Worm (Caenorhabditis elegans): ENCODE results near the gene C46E10.1.

DNA sequence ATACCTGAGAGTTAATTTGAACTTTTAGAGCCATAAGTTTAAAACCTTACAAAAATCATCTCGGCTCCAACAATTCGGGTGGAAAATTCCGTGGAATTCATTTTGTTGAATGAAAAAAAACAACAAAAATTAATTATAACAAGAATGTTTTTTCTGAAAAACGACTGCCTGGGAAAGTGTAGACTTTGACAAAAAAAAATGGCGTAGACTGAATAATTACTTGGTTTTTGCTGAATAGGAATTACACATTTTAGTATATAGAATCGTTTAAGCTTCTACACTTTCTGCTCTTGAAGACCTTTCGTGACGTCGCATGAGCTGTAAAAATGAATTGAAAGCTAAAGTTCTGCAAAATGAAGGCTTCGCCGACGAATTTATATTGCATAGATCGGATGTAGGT lies 40.5 kb downstream of the C46E10.1 start, which contains the start of gene srx-112:
- no peak for TF ChIP-seq unc-62 (GFP tag; optimal IDR thresholded peaks at IDR 0.05)
- no peak for TF ChIP-seq fkh-10 (GFP tag; optimal IDR thresholded peaks at IDR 0.05)
- TF ChIP-seq nhr-77 (tag; optimal IDR thresholded peaks at IDR 0.05) = no peak
- no peak for TF ChIP-seq snpc-4 (tag; optimal IDR thresholded peaks at IDR 0.05)

Data from whole organism, L1 larva.